Fruit fly (Drosophila melanogaster): ENCODE data around the gene Qsox4.

The Qsox4 gene

DNA sequence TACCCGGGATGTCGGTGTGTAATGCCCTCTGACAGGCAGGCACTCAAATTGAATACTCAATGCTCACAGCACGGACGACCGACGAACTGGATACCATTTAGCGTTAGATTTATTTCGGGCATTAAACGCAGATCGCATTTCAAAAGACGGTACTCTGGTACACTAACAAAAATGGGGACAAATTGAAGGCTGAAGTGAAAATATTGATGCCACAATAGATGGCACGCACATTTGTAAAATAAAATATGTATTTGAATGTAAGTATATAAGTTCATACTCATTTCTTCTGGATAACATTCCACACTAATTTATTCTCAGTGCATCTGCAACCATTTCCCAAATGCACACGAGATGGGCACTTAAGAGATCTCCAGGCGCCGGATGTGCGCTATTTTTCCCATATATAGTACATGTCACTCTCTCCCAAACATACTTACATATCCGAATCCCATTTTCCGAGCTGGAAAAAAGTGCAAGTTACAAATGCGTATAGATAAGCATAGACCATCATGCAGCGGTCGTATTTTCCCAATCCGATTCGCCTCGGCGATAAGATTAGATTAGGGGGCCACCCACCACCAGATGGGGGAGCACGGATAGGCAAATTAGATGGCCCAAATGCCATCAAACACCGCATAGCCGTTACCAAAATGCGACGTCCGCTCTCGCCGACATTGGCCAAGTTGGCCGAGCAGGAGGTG is 7.1 kb downstream of the Qsox4 start, which contains the start of gene CG10301 (continued):
- TF ChIP-seq CG15514 (GFP tag; optimal IDR thresholded peaks at IDR 0.05) (no peak), CG10147 (GFP tag; optimal IDR thresholded peaks at IDR 0.05) (no peak), Dip2 (GFP tag; IDR thresholded peaks at IDR 0.05) (no peak), TFAM (GFP tag; optimal IDR thresholded peaks at IDR 0.05) (no peak), kni (GFP tag; optimal IDR thresholded peaks at IDR 0.05) (no peak), gsb-n (tag; optimal IDR thresholded peaks at IDR 0.05) (peak; percentile 48), gfzf (GFP tag; optimal IDR thresholded peaks at IDR 0.05) (no peak), CG15479 (GFP tag; optimal IDR thresholded peaks at IDR 0.05) (no peak), Oli (tag; optimal IDR thresholded peaks at IDR 0.05) (peak; percentile 65), CG11560 (tag; IDR thresholded peaks at IDR 0.05) (no peak), inv (GFP tag; IDR thresholded peaks at IDR 0.05; ENCODE audit: partially characterized antibody) (no peak), h (optimal IDR thresholded peaks at IDR 0.05) (no peak), Stat92E (GFP tag; optimal IDR thresholded peaks at IDR 0.05) (no peak), ttk (GFP tag; IDR thresholded peaks at IDR 0.05) (0 out of 2 replicates have a peak, but pooled peaks have one; percentile 12), Lpt (GFP tag; optimal IDR thresholded peaks at IDR 0.05) (no peak), CG18764 (GFP tag; optimal IDR thresholded peaks at IDR 0.05) (peak; percentile 47), wek (GFP tag; optimal IDR thresholded peaks at IDR 0.05) (peak; percentile 10), CG6254 (GFP tag; optimal IDR thresholded peaks at IDR 0.05) (peak; percentile 67), CG11247 (GFP tag; IDR thresholded peaks at IDR 0.05) (no peak), so (GFP tag; IDR thresholded peaks at IDR 0.05) (peak; percentile 41; the same call in 1 of the 3 replicates), vnd (GFP tag; IDR thresholded peaks at IDR 0.05; ENCODE audit: partially characterized antibody) (no peak), CG14710 (tag; optimal IDR thresholded peaks at IDR 0.05) (peak; percentile 78), repo (GFP tag; optimal IDR thresholded peaks at IDR 0.05) (no peak), H2.0 (GFP tag; IDR thresholded peaks at IDR 0.05) (peak; percentile 56; the same call in 1 of the 2 replicates), CG11695 (GFP tag; IDR thresholded peaks at IDR 0.05) (peak; percentile 50; the same call in 1 of the 3 replicates), Sox100B (GFP tag; optimal IDR thresholded peaks at IDR 0.05) (peak; percentile 50), sr (GFP tag; IDR thresholded peaks at IDR 0.05) (no peak), luna (GFP tag; optimal IDR thresholded peaks at IDR 0.05) (no peak), nom (GFP tag; optimal IDR thresholded peaks at IDR 0.05) (no peak), CG3281 (GFP tag; optimal IDR thresholded peaks at IDR 0.05) (no peak), CG11456 (GFP tag; IDR thresholded peaks at IDR 0.05) (no peak), YL-1 (GFP tag; optimal IDR thresholded peaks at IDR 0.05) (no peak), Kr (GFP tag; optimal IDR thresholded peaks at IDR 0.05) (no peak), maf-S (GFP tag; optimal IDR thresholded peaks at IDR 0.05) (no peak), CG32772 (GFP tag; IDR thresholded peaks at IDR 0.05) (peak; percentile 49; the same call in 1 of the 2 replicates), abd-A (tag; optimal IDR thresholded peaks at IDR 0.05) (no peak), ase (GFP tag; IDR thresholded peaks at IDR 0.05) (no peak), chif (GFP tag; optimal IDR thresholded peaks at IDR 0.05) (peak; percentile 30 to 77), br (optimal IDR thresholded peaks at IDR 0.05) (no peak), otp (GFP tag; IDR thresholded peaks at IDR 0.05) (peak; percentile 69; the same call in 2 of the 3 replicates), CG30403 (GFP tag; optimal IDR thresholded peaks at IDR 0.05) (peak; percentile 54), Poxn (GFP tag; IDR thresholded peaks at IDR 0.05) (no peak), Xrp1 (GFP tag; IDR thresholded peaks at IDR 0.05) (peak; percentile 85), gcm2 (GFP tag; optimal IDR thresholded peaks at IDR 0.05) (no peak), MTF-1 (GFP tag; optimal IDR thresholded peaks at IDR 0.05; ENCODE audit: borderline replicate concordance) (no peak), CG31388 (GFP tag; optimal IDR thresholded peaks at IDR 0.05) (no peak), CG4404 (GFP tag; IDR thresholded peaks at IDR 0.05) (peak; percentile 84), CG16813 (GFP tag; IDR thresholded peaks at IDR 0.05; ENCODE audit: partially characterized antibody) (no peak), Nf-YA (GFP tag; IDR thresholded peaks at IDR 0.05) (no peak), CG14667 (GFP tag; IDR thresholded peaks at IDR 0.05) (peak; percentile 56)

Data from whole organism, embryonic.